Worm (Caenorhabditis elegans): Measurements from ENCODE around the gene K09F6.7.
A peak's percentile ranks its signal among the peaks of the same experiment; 100 is the strongest.

K09F6.7 gene

DNA sequence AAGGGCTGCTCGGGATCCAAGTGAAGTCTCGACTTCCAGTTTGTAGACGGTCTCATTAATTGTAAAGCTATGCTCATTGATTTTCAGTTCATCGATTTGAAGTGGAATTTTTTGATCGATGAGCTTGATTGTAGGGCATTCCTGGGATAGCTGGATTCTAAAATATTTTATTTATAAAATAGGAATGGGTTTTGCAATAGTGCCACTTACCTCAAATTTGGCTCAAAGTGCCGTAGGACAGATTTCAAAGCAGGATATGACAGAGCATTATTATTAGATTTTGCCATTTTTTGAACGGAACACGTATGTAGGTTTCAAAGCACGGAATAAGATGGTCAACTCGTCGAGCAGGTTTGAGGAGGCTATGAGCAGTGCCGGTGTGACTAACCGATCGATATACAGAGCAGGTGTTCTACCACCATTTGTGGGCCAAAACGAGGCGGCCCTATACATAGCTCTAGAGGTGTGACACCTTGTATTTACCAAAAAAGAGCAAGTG, 3.9 kb upstream of the K09F6.7 start, which contains the start of gene fbxc-25:
fbxc-25 (minus strand) TSS at position 449 of the 499 bp plus-strand sequence.
- no peak for TF ChIP-seq efl-1 (optimal IDR thresholded peaks at IDR 0.05)
- no peak for TF ChIP-seq efl-1 (GFP tag; optimal IDR thresholded peaks at IDR 0.05 in 1 of 2)
- no peak for TF ChIP-seq fkh-10 (GFP tag; optimal IDR thresholded peaks at IDR 0.05)
- no peak for TF ChIP-seq pag-3 (tag; optimal IDR thresholded peaks at IDR 0.05; ENCODE audit: borderline replicate concordance, insufficient read depth)
- TF ChIP-seq nhr-85 (tag): no peak
- no peak for TF ChIP-seq pax-3 (tag; optimal IDR thresholded peaks at IDR 0.05)
- TF ChIP-seq unc-130 (tag; optimal IDR thresholded peaks at IDR 0.05): no peak
- no peak for TF ChIP-seq pqm-1 (tag; optimal IDR thresholded peaks at IDR 0.05)
- TF ChIP-seq lin-14 (GFP tag; optimal IDR thresholded peaks at IDR 0.05): no peak
- TF ChIP-seq fos-1 (tag; optimal IDR thresholded peaks at IDR 0.05): no peak
- TF ChIP-seq nhr-84 (tag; optimal IDR thresholded peaks at IDR 0.05): no peak
- TF ChIP-seq nhr-90 (tag; optimal IDR thresholded peaks at IDR 0.05; ENCODE audit: poor library complexity): no peak

DNA sequence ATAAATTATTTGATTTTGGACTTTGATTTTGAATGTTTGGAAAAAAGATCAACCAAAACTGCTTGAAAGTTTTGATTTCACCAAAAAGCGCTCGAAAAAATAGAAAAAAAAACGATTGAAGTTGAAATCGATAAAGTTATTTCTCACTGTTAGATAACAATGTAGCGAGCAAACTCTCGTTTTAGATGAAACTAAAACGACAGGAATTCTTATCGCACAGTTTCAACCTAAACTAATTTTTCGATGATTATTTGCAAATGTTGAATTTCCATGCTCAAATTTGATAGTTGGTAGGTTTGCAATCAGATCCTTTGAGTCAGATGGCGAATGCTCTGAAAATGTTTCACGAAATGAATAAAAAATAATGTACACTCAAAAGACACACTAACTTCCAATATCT, 622 bp upstream of the K09F6.7 start:
- TF ChIP-seq C16A3.4 (tag; optimal IDR thresholded peaks at IDR 0.05) (no peak), vab-15 (tag; optimal IDR thresholded peaks at IDR 0.05) (no peak), ceh-88 (GFP tag; IDR thresholded peaks at IDR 0.05) (no peak), snpc-4 (tag; optimal IDR thresholded peaks at IDR 0.05) (no peak), nhr-85 (tag) (no peak), elt-2 (tag; optimal IDR thresholded peaks at IDR 0.05) (peak; percentile 5), hlh-17 (GFP tag; optimal IDR thresholded peaks at IDR 0.05; ENCODE audit: borderline replicate concordance) (no peak), unc-130 (tag; optimal IDR thresholded peaks at IDR 0.05) (no peak), aly-2 (tag; optimal IDR thresholded peaks at IDR 0.05) (no peak)

ce11 chrII:2289441-2289840, 2.5 kb downstream of the K09F6.7 start:
- peak; percentile 51 for TF ChIP-seq jun-1 (tag; optimal IDR thresholded peaks at IDR 0.05)
- TF ChIP-seq elt-3 (tag; optimal IDR thresholded peaks at IDR 0.05): no peak
- peak; percentile 42 for TF ChIP-seq isw-1 (GFP tag; IDR thresholded peaks at IDR 0.05)
- TF ChIP-seq efl-1 (optimal IDR thresholded peaks at IDR 0.05): peak; percentile 27 to 54
- TF ChIP-seq efl-1 (GFP tag; optimal IDR thresholded peaks at IDR 0.05 in 1 of 2): peak in 1 of 2 experiments; percentile 39
- no peak for TF ChIP-seq hpl-2 (GFP tag; optimal IDR thresholded peaks at IDR 0.05)
- TF ChIP-seq lin-14 (GFP tag; optimal IDR thresholded peaks at IDR 0.05): peak; percentile 77
- TF ChIP-seq nhr-71 (tag; optimal IDR thresholded peaks at IDR 0.05): peak; percentile 65
- peak; percentile 14 for TF ChIP-seq skn-1 (tag; optimal IDR thresholded peaks at IDR 0.05)
- peak in 1 of 2 experiments; percentile 10 for TF ChIP-seq lsy-2 (tag; optimal IDR thresholded peaks at IDR 0.05)
- TF ChIP-seq aha-1 (tag; optimal IDR thresholded peaks at IDR 0.05): no peak
- peak; percentile 32 for TF ChIP-seq nhr-47 (tag; optimal IDR thresholded peaks at IDR 0.05)
- peak; percentile 35 to 70 (median 61) for TF ChIP-seq ceh-82 (tag; optimal IDR thresholded peaks at IDR 0.05)
- TF ChIP-seq nhr-20 (tag; optimal IDR thresholded peaks at IDR 0.05): no peak
- TF ChIP-seq fos-1 (tag; optimal IDR thresholded peaks at IDR 0.05): no peak
- TF ChIP-seq zip-4 (GFP tag; optimal IDR thresholded peaks at IDR 0.05): peak; percentile 92

DNA sequence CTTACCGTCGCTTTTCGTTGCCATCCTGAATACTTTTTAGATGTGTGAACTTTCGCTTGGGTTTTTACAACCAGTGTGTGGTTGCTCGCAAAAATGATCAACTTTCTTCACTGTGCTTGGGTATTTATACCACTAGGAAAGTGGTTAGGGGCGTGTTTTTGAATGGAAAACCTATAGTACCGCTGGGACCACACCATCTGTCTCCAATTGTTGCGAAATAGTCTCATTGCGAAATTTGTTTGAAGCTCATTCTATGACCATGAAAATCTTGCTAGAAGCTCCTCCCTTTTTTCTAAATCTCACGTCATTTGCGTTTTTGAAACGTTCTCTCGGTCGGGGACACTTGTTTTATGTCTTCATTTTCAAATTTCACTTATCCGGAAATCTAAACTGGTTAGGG, 3.1 kb downstream of the K09F6.7 start, which contains the start of the genes K09F6.10 and K09F6.13:
K09F6.10 (minus strand) TSS at position 86 of the 400 bp plus-strand sequence.
K09F6.13 (plus strand) TSS at position 317 of the 400 bp plus-strand sequence.
- no peak for TF ChIP-seq nhr-12 (tag; optimal IDR thresholded peaks at IDR 0.05)
- TF ChIP-seq lin-14 (GFP tag; optimal IDR thresholded peaks at IDR 0.05): peak; percentile 21
- no peak for TF ChIP-seq mdl-1 (tag; optimal IDR thresholded peaks at IDR 0.05)
- peak; percentile 11; the same call in 1 of the 2 replicates for TF ChIP-seq isw-1 (GFP tag; IDR thresholded peaks at IDR 0.05)
- 0 out of 2 replicates have a peak, but pooled peaks have one; percentile 77 for TF ChIP-seq ets-5 (GFP tag; IDR thresholded peaks at IDR 0.05)

DNA sequence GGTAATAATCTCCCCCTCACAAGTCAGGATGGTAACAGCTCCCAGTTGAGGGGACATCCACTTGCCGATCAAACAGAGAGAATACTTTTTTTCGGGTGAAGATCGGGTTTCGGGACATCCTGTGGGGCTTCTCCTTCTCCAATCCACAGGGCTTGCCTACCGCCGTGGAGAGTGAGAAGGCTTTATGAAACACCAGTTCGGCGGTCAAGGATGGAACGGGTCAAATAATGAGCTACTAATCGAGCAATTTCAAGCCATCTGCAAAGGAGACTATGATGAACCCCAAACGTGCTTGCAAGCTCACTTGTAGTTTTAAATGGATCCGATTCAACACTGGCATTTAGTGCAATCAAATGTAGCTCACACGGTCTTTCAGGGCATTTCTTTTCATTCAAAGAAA, 7.2 kb downstream of the K09F6.7 start:
- TF ChIP-seq nhr-12 (tag; optimal IDR thresholded peaks at IDR 0.05) (no peak), nhr-71 (tag; optimal IDR thresholded peaks at IDR 0.05) (no peak), efl-1 (optimal IDR thresholded peaks at IDR 0.05) (no peak), efl-1 (GFP tag; optimal IDR thresholded peaks at IDR 0.05 in 1 of 2) (peak in 1 of 2 experiments; percentile 57), rnt-1 (tag; optimal IDR thresholded peaks at IDR 0.05) (no peak), aly-2 (tag; optimal IDR thresholded peaks at IDR 0.05) (no peak), lin-13 (GFP tag; optimal IDR thresholded peaks at IDR 0.05) (no peak), nhr-76 (tag; optimal IDR thresholded peaks at IDR 0.05) (no peak)

Measured in whole organism, L1 larva.